Worm (Caenorhabditis elegans) whole organism, late embryonic: Measurements from ENCODE around the gene C38C3.4.

Experiments
- Y22D7AL.16 ChIP-seq: sonication (generic microtip); optimal IDR thresholded peaks from 2 replicates; lab custom pipeline; 2016; ENCODE audit warnings: missing genetic modification characterization, missing compliant biosample characterization
- ama-1 ChIP-seq: fragments of 150-350 bp; optimal IDR thresholded peaks from 2 replicates; lab custom pipeline; 2014
- dve-1 ChIP-seq: sonication (generic microtip); optimal IDR thresholded peaks from 2 replicates; lab custom pipeline; 2017; ENCODE audit warnings: antibody characterized with exemption, mild to moderate bottlenecking, missing genetic modification characterization, missing compliant biosample characterization
- eyg-1 ChIP-seq: sonication (generic microtip); optimal IDR thresholded peaks from 2 replicates; lab custom pipeline; 2016; ENCODE audit warnings: missing genotype, missing genetic modification characterization, missing compliant biosample characterization
- fkh-10 ChIP-seq: fragments of 150-350 bp; optimal IDR thresholded peaks from 2 replicates; lab custom pipeline; 2014; ENCODE audit warnings: missing biosample characterization, missing genetic modification reagents, missing genetic modification characterization
- fkh-6 ChIP-seq: sonication (generic microtip); optimal IDR thresholded peaks from 2 replicates; lab custom pipeline; 2016; ENCODE audit warnings: missing genetic modification characterization, missing compliant biosample characterization
- hlh-13 ChIP-seq: fragments of 200-800 bp; sonication (Bioruptor generic); optimal IDR thresholded peaks from 2 replicates; lab custom pipeline; 2018; ENCODE audit warnings: mild to moderate bottlenecking, missing genetic modification characterization, missing compliant biosample characterization
- hlh-30 ChIP-seq: sonication (generic microtip); optimal IDR thresholded peaks from 2 replicates; lab custom pipeline; 2017; ENCODE audit warnings: antibody characterized with exemption, missing genetic modification characterization, missing compliant biosample characterization; ENCODE audit not compliant: insufficient read depth
- lin-11 ChIP-seq: fragments of 200-800 bp; sonication (Bioruptor generic); optimal IDR thresholded peaks from 2 replicates; lab custom pipeline; 2018; ENCODE audit warnings: mild to moderate bottlenecking, missing genetic modification characterization, missing compliant biosample characterization
- odd-2 ChIP-seq: sonication (generic microtip); optimal IDR thresholded peaks from 2 replicates; lab custom pipeline; 2017; ENCODE audit warnings: antibody characterized with exemption, mild to moderate bottlenecking, missing genetic modification characterization, missing compliant biosample characterization
- pha-4 ChIP-seq: fragments of 150-350 bp; optimal IDR thresholded peaks from 2 replicates; lab custom pipeline; 2018; ENCODE audit warnings: missing biosample characterization, missing genetic modification reagents, missing genetic modification characterization
- pqm-1 ChIP-seq: sonication (generic microtip); optimal IDR thresholded peaks from 2 replicates; lab custom pipeline; 2016; ENCODE audit warnings: missing genetic modification characterization, missing compliant biosample characterization
- sdc-2 ChIP-seq: sonication (generic microtip); optimal IDR thresholded peaks from 2 replicates; lab custom pipeline; 2016; ENCODE audit warnings: missing genotype, missing genetic modification characterization, missing compliant biosample characterization
- tbx-2 ChIP-seq: sonication (generic microtip); optimal IDR thresholded peaks from 2 replicates; lab custom pipeline; 2016; ENCODE audit warnings: missing genetic modification characterization, missing compliant biosample characterization

- TF ChIP-seq ama-1 (no peak), hlh-30 (tag; lab: Kevin White, UChicago) (no peak), fkh-6 (tag; lab: Kevin White, UChicago) (no peak), hlh-13 (GFP tag; lab: Kevin White, UChicago) (no peak), eyg-1 (no peak), fkh-10 (GFP tag; lab: Kevin White, UChicago) (no peak), pqm-1 (tag; lab: Kevin White, UChicago) (no peak), dve-1 (tag; lab: Kevin White, UChicago) (no peak), Y22D7AL.16 (no peak), tbx-2 (no peak), sdc-2 (tag; lab: Kevin White, UChicago) (no peak), odd-2 (tag; lab: Kevin White, UChicago) (no peak), lin-11 (no peak), pha-4 (tag; lab: Kevin White, UChicago) (no peak)
Measured at ce11 chrV:1445081-1445480, 36.8 kb upstream of the C38C3.4 start, which contains the start of gene cnc-5.
